Worm (Caenorhabditis elegans): Measurements from ENCODE around the gene lgc-23.

Gene lgc-23

ce11 chrX:12081250-12081649 is 16.2 kb downstream of the lgc-23 start:
- TF ChIP-seq dao-5 (tag; optimal IDR thresholded peaks at IDR 0.05) (no peak), W03F9.2 (tag; optimal IDR thresholded peaks at IDR 0.05) (no peak), him-1 (tag; optimal IDR thresholded peaks at IDR 0.05) (no peak)

DNA sequence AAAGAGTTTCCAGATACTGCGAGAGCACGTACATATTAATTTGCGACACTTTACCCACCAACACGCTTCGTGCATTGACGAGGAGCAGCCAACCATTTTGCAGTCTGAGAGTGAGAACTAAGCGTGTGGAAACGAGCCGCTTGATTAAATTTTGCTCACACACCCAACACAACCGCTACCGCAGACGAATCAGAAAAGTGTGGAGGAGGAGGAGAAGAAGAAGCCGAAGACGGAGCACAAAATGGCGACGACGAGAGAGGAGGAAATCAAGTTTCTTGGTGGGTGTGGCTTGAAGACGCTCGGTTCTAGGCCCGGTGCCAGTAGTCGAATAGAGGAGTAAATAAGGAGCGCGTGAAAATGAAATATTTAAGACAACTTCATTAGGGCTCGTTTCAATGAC is 17.8 kb downstream of the lgc-23 start:
- TF ChIP-seq him-1 (tag; optimal IDR thresholded peaks at IDR 0.05) (no peak), W03F9.2 (tag; optimal IDR thresholded peaks at IDR 0.05) (no peak), dao-5 (tag; optimal IDR thresholded peaks at IDR 0.05) (no peak)

ce11 chrX:12086297-12086696 is 21.3 kb downstream of the lgc-23 start:
- no peak for TF ChIP-seq him-1 (tag; optimal IDR thresholded peaks at IDR 0.05)

DNA sequence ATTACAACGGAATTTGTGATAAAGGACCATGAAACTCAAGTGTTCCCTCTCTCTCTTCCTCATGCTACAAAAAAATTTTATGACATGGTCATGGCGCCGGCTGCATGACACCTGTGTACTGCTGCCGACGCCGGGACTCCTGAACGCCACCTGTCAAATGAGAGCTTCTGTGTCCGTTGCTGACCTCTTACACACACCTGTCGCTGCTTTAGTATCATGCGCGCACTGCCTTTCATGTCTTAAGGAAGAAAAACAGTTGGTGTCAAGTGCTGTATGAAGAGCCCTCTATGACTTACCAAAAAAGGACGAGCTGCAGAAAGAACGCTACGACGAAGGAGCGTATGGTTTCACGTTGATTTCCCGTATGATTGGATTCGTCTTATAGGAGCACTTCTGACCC is 27.6 kb downstream of the lgc-23 start:
- TF ChIP-seq W03F9.2 (tag; optimal IDR thresholded peaks at IDR 0.05) = no peak
- no peak for TF ChIP-seq him-1 (tag; optimal IDR thresholded peaks at IDR 0.05)

ce11 chrX:12093043-12093442 is 28.0 kb downstream of the lgc-23 start, which contains the start of gene W03G11.4:
TSS of gene W03G11.4 (minus strand) at chrX:12093143.
- no peak for TF ChIP-seq him-1 (tag; optimal IDR thresholded peaks at IDR 0.05)
- TF ChIP-seq dao-5 (tag; optimal IDR thresholded peaks at IDR 0.05) = no peak
- no peak for TF ChIP-seq W03F9.2 (tag; optimal IDR thresholded peaks at IDR 0.05)

DNA sequence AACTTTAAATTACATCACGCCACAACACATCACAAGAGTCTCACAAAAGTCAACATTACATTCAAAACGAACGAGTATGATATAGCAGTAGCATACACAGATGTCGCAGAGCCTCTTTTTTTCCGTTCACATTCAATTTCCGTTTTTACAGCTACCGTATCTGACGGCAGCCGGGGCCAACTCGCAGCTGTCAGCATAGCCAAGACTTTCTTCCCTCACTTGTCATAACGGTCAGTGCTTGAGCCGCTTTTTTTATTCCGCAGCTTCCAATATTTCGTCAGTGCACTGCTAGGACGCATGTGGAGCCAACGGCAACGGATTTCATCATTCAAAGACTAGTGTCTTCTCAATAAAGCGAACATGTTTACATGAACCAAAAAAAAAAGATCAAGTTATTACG is 29.0 kb downstream of the lgc-23 start:
- no peak for TF ChIP-seq him-1 (tag; optimal IDR thresholded peaks at IDR 0.05)
- TF ChIP-seq W03F9.2 (tag; optimal IDR thresholded peaks at IDR 0.05) = no peak
- TF ChIP-seq dao-5 (tag; optimal IDR thresholded peaks at IDR 0.05) = no peak

DNA sequence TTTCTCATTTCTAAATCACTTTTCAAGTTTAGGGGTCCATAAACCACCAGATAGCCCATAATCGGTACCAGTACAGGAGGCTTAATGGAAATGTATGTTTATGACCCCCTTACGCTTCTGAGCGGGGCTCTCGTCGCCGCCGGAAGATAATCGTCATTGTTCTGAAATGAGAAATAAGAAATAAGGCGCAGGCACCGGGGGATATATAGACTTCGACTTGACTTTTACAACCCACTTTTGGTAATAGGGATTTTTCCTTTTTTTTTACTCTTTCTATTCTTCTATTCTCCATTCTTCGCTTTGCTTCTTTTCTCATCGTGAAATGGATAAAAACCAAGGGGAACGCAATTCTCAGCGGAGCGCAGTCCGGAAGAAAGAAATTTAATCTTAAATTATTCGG is 30.2 kb downstream of the lgc-23 start:
- TF ChIP-seq him-1 (tag; optimal IDR thresholded peaks at IDR 0.05) (no peak), dao-5 (tag; optimal IDR thresholded peaks at IDR 0.05) (no peak), W03F9.2 (tag; optimal IDR thresholded peaks at IDR 0.05) (no peak)

- TF ChIP-seq dao-5 (tag; optimal IDR thresholded peaks at IDR 0.05) (no peak), him-1 (tag; optimal IDR thresholded peaks at IDR 0.05) (no peak), W03F9.2 (tag; optimal IDR thresholded peaks at IDR 0.05) (no peak)
Observed at ce11 chrX:12097995-12098394, 33.0 kb downstream of the lgc-23 start.

- TF ChIP-seq him-1 (tag; optimal IDR thresholded peaks at IDR 0.05) (no peak), dao-5 (tag; optimal IDR thresholded peaks at IDR 0.05) (no peak), W03F9.2 (tag; optimal IDR thresholded peaks at IDR 0.05) (no peak)
Observed at ce11 chrX:12103712-12104111, 38.7 kb downstream of the lgc-23 start, which contains the start of gene W03G11.3. TSS of gene W03G11.3 (minus strand) at chrX:12103812.

DNA sequence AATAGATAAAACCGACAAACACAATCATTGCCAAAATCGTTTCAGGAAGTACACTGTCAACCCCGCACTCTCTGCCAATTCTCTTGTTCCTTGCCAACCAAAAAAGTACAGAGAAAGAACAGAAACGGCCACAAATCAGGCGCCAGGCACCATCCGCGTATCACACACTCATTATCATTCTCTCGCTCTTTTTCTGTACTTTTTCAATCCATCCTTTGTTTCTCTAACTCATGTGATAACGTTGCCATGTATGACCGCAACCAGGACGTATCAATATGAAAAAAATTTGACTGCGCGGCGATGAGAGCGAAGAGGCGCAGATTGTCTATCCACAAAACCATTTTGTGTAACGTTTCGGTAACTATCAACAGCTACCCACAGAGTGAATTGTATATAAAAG is 39.6 kb downstream of the lgc-23 start, which contains the start of gene col-181:
Gene col-181, plus strand, starts transcription at position 301 of the 400 bp plus-strand sequence.
- no peak for TF ChIP-seq W03F9.2 (tag; optimal IDR thresholded peaks at IDR 0.05)
- no peak for TF ChIP-seq dao-5 (tag; optimal IDR thresholded peaks at IDR 0.05)
- no peak for TF ChIP-seq him-1 (tag; optimal IDR thresholded peaks at IDR 0.05)

DNA sequence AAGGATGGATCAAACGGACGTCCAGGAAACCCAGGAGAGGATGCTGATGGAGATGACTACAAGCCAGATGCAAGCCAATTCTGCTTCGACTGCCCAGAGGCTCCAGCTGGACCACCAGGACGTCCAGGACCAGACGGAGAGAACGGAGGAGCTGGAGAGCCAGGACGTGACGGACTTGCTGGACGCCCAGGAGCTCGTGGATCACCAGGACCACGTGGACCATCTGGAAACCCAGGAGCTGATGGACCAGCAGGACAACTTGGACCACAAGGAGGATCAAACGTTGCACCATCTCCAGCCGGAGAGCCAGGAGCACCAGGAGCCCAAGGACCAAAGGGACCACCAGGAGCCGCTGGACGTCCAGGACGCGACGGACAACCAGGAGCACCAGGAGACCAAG is 40.5 kb downstream of the lgc-23 start:
- TF ChIP-seq W03F9.2 (tag; optimal IDR thresholded peaks at IDR 0.05) = no peak
- no peak for TF ChIP-seq him-1 (tag; optimal IDR thresholded peaks at IDR 0.05)
- TF ChIP-seq dao-5 (tag; optimal IDR thresholded peaks at IDR 0.05) = no peak

DNA sequence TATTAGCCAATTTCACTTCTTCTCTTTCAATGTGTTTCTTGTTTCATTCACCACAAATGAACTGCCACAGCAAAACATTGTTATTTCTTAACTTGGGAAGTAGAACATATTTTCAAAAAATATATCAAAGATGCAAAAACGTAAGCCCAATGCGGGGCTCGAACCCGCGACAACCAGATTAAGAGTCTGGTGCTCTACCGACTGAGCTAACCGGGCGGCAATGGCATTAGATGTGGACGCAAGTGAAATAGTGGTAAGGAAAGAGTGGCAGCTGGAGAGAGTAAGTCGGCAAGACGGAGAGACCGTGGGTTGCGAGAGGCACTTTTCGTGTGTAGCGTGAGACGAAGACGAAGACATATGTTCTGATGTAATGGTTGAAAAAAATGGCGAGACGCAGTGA is 41.0 kb downstream of the lgc-23 start:
- TF ChIP-seq W03F9.2 (tag; optimal IDR thresholded peaks at IDR 0.05) (peak; percentile 8), him-1 (tag; optimal IDR thresholded peaks at IDR 0.05) (peak; percentile 89), dao-5 (tag; optimal IDR thresholded peaks at IDR 0.05) (peak; percentile 56)

DNA sequence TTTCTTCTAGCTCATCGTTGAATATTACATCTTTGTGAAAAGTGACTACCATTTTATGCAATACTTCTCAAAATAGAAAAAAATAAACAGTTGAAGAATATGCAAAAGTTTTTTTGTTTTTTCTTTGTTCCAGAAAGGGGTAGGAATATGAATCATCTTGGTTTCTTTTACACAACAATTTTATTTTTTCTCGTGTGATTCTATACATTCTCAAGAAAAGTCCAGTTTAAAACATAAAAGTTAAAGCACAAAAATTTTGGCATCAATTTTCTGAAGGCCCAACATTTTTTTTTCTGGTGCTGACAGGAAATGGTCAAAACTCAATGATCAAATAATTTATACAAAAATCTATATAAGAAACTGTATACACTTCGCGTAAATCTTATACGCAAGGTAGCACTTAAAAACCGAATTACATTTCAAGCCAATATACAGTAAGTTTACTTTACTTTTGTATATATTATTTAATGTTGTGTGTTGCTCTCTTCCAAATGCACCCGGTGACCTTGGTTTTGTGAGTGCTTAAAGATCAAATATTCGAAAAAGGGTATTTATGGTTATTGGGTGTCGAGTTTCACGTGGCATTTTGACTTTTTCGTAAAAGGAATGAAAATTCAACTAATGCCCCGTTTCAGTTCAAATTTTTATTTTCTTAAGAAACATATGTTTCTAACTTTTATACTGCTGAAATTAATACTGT is 43.7 kb downstream of the lgc-23 start, which contains the start of the genes W03G11.2 and lgc-13:
Gene W03G11.2, minus strand, starts transcription at position 101 of the 700 bp plus-strand sequence.
Gene lgc-13, plus strand, starts transcription at position 650 of the 700 bp plus-strand sequence.
- TF ChIP-seq him-1 (tag; optimal IDR thresholded peaks at IDR 0.05) (no peak), dao-5 (tag; optimal IDR thresholded peaks at IDR 0.05) (no peak), W03F9.2 (tag; optimal IDR thresholded peaks at IDR 0.05) (no peak)

ce11 chrX:12111213-12111612 is 46.2 kb downstream of the lgc-23 start, which contains the start of gene lgc-14:
TSS of gene lgc-14 (plus strand) at chrX:12111513.
- no peak for TF ChIP-seq dao-5 (tag; optimal IDR thresholded peaks at IDR 0.05)

- no peak for TF ChIP-seq W03F9.2 (tag; optimal IDR thresholded peaks at IDR 0.05)
- no peak for TF ChIP-seq him-1 (tag; optimal IDR thresholded peaks at IDR 0.05)
- TF ChIP-seq dao-5 (tag; optimal IDR thresholded peaks at IDR 0.05) = no peak
Observed at ce11 chrX:12114024-12114423, 49.0 kb downstream of the lgc-23 start, which contains the start of gene lgc-15. TSS of gene lgc-15 (plus strand) at chrX:12114324.
